Worm (Caenorhabditis elegans) whole organism, midembryonic: ENCODE data around the gene chw-1.

Experiments
- T22C8.4 ChIP-seq: fragments of 200-800 bp; sonication (Bioruptor generic); IDR thresholded peaks from 2 replicates; pipeline ENCODE4 v1.3.6; 2022; ENCODE audit warnings: missing genetic modification characterization, missing compliant biosample characterization
- klf-2 ChIP-seq: fragments of 200-800 bp; sonication (Bioruptor generic); conservative IDR thresholded peaks from 2 replicates; pipeline ENCODE4 v1.3.6; 2022; ENCODE audit warnings: missing genetic modification reagents, missing genetic modification characterization, missing compliant biosample characterization
- med-1 ChIP-seq: sonication (generic microtip); optimal IDR thresholded peaks from 2 replicates; lab custom pipeline; 2017; ENCODE audit warnings: missing genetic modification characterization, mild to moderate bottlenecking, missing compliant biosample characterization, antibody characterized with exemption, missing genetic modification reagents; ENCODE audit not compliant: insufficient read depth

- TF ChIP-seq T22C8.4: no peak
- no peak for TF ChIP-seq klf-2 (GFP tag; lab: Robert Waterston, UW)
- TF ChIP-seq med-1 (GFP tag; lab: Kevin White, UChicago): no peak
Observed at ce11 chrV:10485389-10485788, 23.3 kb downstream of the chw-1 start.
